Fruit fly (Drosophila melanogaster): ENCODE results near the gene Tap42.

The Tap42 gene

dm6 chr2L:13378488-13378964 is 11.1 kb downstream of the Tap42 start, which contains the start of the genes CG9302 and beta'COP (continued):
- peak; percentile 70 for TF ChIP-seq CG10267 (tag; optimal IDR thresholded peaks at IDR 0.05)
- TF ChIP-seq crc (GFP tag; optimal IDR thresholded peaks at IDR 0.05), result no peak
- no peak for TF ChIP-seq ro (GFP tag; IDR thresholded peaks at IDR 0.05)
- no peak for TF ChIP-seq CG7271 (tag; optimal IDR thresholded peaks at IDR 0.05)
- no peak for TF ChIP-seq sens-2 (GFP tag; IDR thresholded peaks at IDR 0.05)
- TF ChIP-seq crol (GFP tag; IDR thresholded peaks at IDR 0.05), result no peak
- no peak for TF ChIP-seq CG2875 (GFP tag; optimal IDR thresholded peaks at IDR 0.05)
- peak; percentile 56 for TF ChIP-seq croc (GFP tag; conservative IDR thresholded peaks at IDR 0.05)
- no peak for TF ChIP-seq sr (GFP tag; IDR thresholded peaks at IDR 0.05)
- no peak for TF ChIP-seq CG14667 (GFP tag; IDR thresholded peaks at IDR 0.05)
- peak; percentile 76 for TF ChIP-seq Dll (GFP tag; IDR thresholded peaks at IDR 0.05; ENCODE audit: partially characterized antibody)
- TF ChIP-seq CG18476 (GFP tag; optimal IDR thresholded peaks at IDR 0.05), result peak; percentile 32
- no peak for TF ChIP-seq CG42726 (GFP tag; IDR thresholded peaks at IDR 0.05; ENCODE audit: partially characterized antibody)
- TF ChIP-seq B-H1 (GFP tag; IDR thresholded peaks at IDR 0.05), result peak; percentile 16; the same call in 1 of the 3 replicates
- peak; percentile 62 for TF ChIP-seq Bgb (GFP tag; IDR thresholded peaks at IDR 0.05; ENCODE audit: partially characterized antibody)
- no peak for TF ChIP-seq Ravus (GFP tag; IDR thresholded peaks at IDR 0.05)
- peak; percentile 17 for TF ChIP-seq maf-S (GFP tag; optimal IDR thresholded peaks at IDR 0.05)
- peak; percentile 68 for TF ChIP-seq trem (tag; optimal IDR thresholded peaks at IDR 0.05)
- TF ChIP-seq NC2β (GFP tag; optimal IDR thresholded peaks at IDR 0.05), result no peak
- TF ChIP-seq Ets97D (GFP tag; optimal IDR thresholded peaks at IDR 0.05), result peak; percentile 45
- 0 out of 3 replicates have a peak, but pooled peaks have one; percentile 21 for TF ChIP-seq hb (GFP tag; IDR thresholded peaks at IDR 0.05; ENCODE audit: partially characterized antibody)
- peak; percentile 83 for TF ChIP-seq Sin3A (optimal IDR thresholded peaks at IDR 0.05)
- peak; percentile 77 for TF ChIP-seq B-H2 (GFP tag; optimal IDR thresholded peaks at IDR 0.05)
- no peak for TF ChIP-seq h (optimal IDR thresholded peaks at IDR 0.05)
- no peak for TF ChIP-seq pros (GFP tag; optimal IDR thresholded peaks at IDR 0.05)
- TF ChIP-seq CG9932 (GFP tag; IDR thresholded peaks at IDR 0.05), result peak; percentile 81
- no peak for TF ChIP-seq Dek (tag; optimal IDR thresholded peaks at IDR 0.05)
- TF ChIP-seq cato (GFP tag; optimal IDR thresholded peaks at IDR 0.05; ENCODE audit: borderline replicate concordance), result peak; percentile 50
- TF ChIP-seq bbx (GFP tag; IDR thresholded peaks at IDR 0.05; ENCODE audit: partially characterized antibody), result no peak; the same call in 1 of the 2 replicates
- peak; percentile 42; the same call in 1 of the 2 replicates for TF ChIP-seq CG31224 (GFP tag; IDR thresholded peaks at IDR 0.05)
- TF ChIP-seq CG17328 (GFP tag; IDR thresholded peaks at IDR 0.05), result no peak
- peak; percentile 59 for TF ChIP-seq Aef1 (GFP tag; IDR thresholded peaks at IDR 0.05)
- TF ChIP-seq CG31388 (GFP tag; optimal IDR thresholded peaks at IDR 0.05), result no peak
- peak; percentile 91 for TF ChIP-seq Abd-B (GFP tag; optimal IDR thresholded peaks at IDR 0.05)
- no peak for TF ChIP-seq pb (GFP tag; optimal IDR thresholded peaks at IDR 0.05)
- no peak for TF ChIP-seq HLH3B (GFP tag; IDR thresholded peaks at IDR 0.05)
- TF ChIP-seq TFAM (GFP tag; optimal IDR thresholded peaks at IDR 0.05), result no peak
- TF ChIP-seq CG12236 (GFP tag; optimal IDR thresholded peaks at IDR 0.05), result no peak
- TF ChIP-seq dysf (GFP tag; IDR thresholded peaks at IDR 0.05), result peak; percentile 68; the same call in 2 of the 3 replicates
- peak; percentile 74 for TF ChIP-seq CG18262 (tag; optimal IDR thresholded peaks at IDR 0.05)
- TF ChIP-seq HmgD (GFP tag; optimal IDR thresholded peaks at IDR 0.05), result no peak
- no peak for TF ChIP-seq wek (GFP tag; optimal IDR thresholded peaks at IDR 0.05)
- TF ChIP-seq sqz (GFP tag; optimal IDR thresholded peaks at IDR 0.05), result no peak
- TF ChIP-seq CG11093 (GFP tag; IDR thresholded peaks at IDR 0.05), result peak; percentile 44; the same call in 1 of the 3 replicates
- TF ChIP-seq CG15011 (GFP tag; optimal IDR thresholded peaks at IDR 0.05), result no peak
- no peak for TF ChIP-seq CG6765 (GFP tag; optimal IDR thresholded peaks at IDR 0.05)
- TF ChIP-seq bowl (GFP tag; IDR thresholded peaks at IDR 0.05), result no peak
- TF ChIP-seq luna (GFP tag; optimal IDR thresholded peaks at IDR 0.05), result peak; percentile 19
- peak; percentile 81 for TF ChIP-seq CG2712 (tag; optimal IDR thresholded peaks at IDR 0.05)
- peak; percentile 9 for TF ChIP-seq shn (GFP tag; optimal IDR thresholded peaks at IDR 0.05)
- TF ChIP-seq lmd (GFP tag; IDR thresholded peaks at IDR 0.05), result peak; percentile 69
- TF ChIP-seq Bteb2 (GFP tag; optimal IDR thresholded peaks at IDR 0.05), result no peak
